Worm (Caenorhabditis elegans): ENCODE measurements around the gene mksr-2.

mksr-2 gene

ce11 chrIV:2322998-2323397 is 16.7 kb upstream of the mksr-2 start, which contains the start of gene nsy-4:
Gene nsy-4, plus strand, starts transcription at chrIV:2323271.
- peak; percentile 11 for TF ChIP-seq nhr-25 (tag; optimal IDR thresholded peaks at IDR 0.05)
- no peak for TF ChIP-seq ama-1 (optimal IDR thresholded peaks at IDR 0.05)
- peak; percentile 60 for TF ChIP-seq blmp-1 (tag; optimal IDR thresholded peaks at IDR 0.05; ENCODE audit: insufficient read depth)
- TF ChIP-seq snpc-4 (tag; optimal IDR thresholded peaks at IDR 0.05), result no peak

ce11 chrIV:2321546-2321945 is 15.2 kb upstream of the mksr-2 start:
- TF ChIP-seq ceh-16 (tag; optimal IDR thresholded peaks at IDR 0.05), result peak; percentile 64
- no peak for TF ChIP-seq nhr-77 (tag; optimal IDR thresholded peaks at IDR 0.05)
- no peak for TF ChIP-seq nhr-25 (tag; optimal IDR thresholded peaks at IDR 0.05)

- TF ChIP-seq ztf-4 (tag; optimal IDR thresholded peaks at IDR 0.05) (no peak), alr-1 (tag; optimal IDR thresholded peaks at IDR 0.05) (no peak), aly-2 (tag; optimal IDR thresholded peaks at IDR 0.05) (no peak), snpc-4 (tag; optimal IDR thresholded peaks at IDR 0.05) (no peak), ama-1 (optimal IDR thresholded peaks at IDR 0.05) (no peak), R02D3.7 (tag; optimal IDR thresholded peaks at IDR 0.05) (no peak), F13H6.1 (tag; optimal IDR thresholded peaks at IDR 0.05) (no peak), nhr-25 (tag; optimal IDR thresholded peaks at IDR 0.05) (no peak), nhr-11 (tag; optimal IDR thresholded peaks at IDR 0.05) (no peak)
Measured at ce11 chrIV:2320009-2320408, 13.7 kb upstream of the mksr-2 start.

- TF ChIP-seq F13H6.1 (tag; optimal IDR thresholded peaks at IDR 0.05) (peak; percentile 18), unc-55 (GFP tag; optimal IDR thresholded peaks at IDR 0.05) (peak; percentile 57), nhr-21 (tag; optimal IDR thresholded peaks at IDR 0.05) (no peak), sem-4 (tag; optimal IDR thresholded peaks at IDR 0.05) (peak; percentile 11), lsy-2 (tag; optimal IDR thresholded peaks at IDR 0.05) (peak in 1 of 2 experiments; percentile 63), nhr-10 (tag; optimal IDR thresholded peaks at IDR 0.05) (no peak), sma-3 (GFP tag; optimal IDR thresholded peaks at IDR 0.05) (peak; percentile 4), elt-3 (tag; optimal IDR thresholded peaks at IDR 0.05) (no peak), zag-1 (tag; optimal IDR thresholded peaks at IDR 0.05) (peak; percentile 8), fos-1 (tag; optimal IDR thresholded peaks at IDR 0.05) (peak; percentile 76), gmeb-1 (tag; optimal IDR thresholded peaks at IDR 0.05) (peak; percentile 63), nhr-77 (tag; optimal IDR thresholded peaks at IDR 0.05) (no peak), lin-11 (tag; optimal IDR thresholded peaks at IDR 0.05) (no peak), C34F6.9 (tag; optimal IDR thresholded peaks at IDR 0.05) (peak; percentile 49), ceh-16 (tag; optimal IDR thresholded peaks at IDR 0.05) (peak; percentile 34), lin-13 (GFP tag; optimal IDR thresholded peaks at IDR 0.05) (peak; percentile 34), nhr-129 (tag; optimal IDR thresholded peaks at IDR 0.05) (peak; percentile 55), crh-2 (tag; optimal IDR thresholded peaks at IDR 0.05) (peak; percentile 84), ama-1 (optimal IDR thresholded peaks at IDR 0.05) (no peak)
Measured at ce11 chrIV:2316796-2317195, 10.4 kb upstream of the mksr-2 start.

- TF ChIP-seq sma-9 (GFP tag; optimal IDR thresholded peaks at IDR 0.05), result no peak
- no peak for TF ChIP-seq sma-9 (tag; optimal IDR thresholded peaks at IDR 0.05)
- TF ChIP-seq nhr-25 (tag; optimal IDR thresholded peaks at IDR 0.05), result no peak
- TF ChIP-seq lsy-2 (tag; optimal IDR thresholded peaks at IDR 0.05), result no peak
- TF ChIP-seq aly-2 (tag; optimal IDR thresholded peaks at IDR 0.05), result no peak
- no peak for TF ChIP-seq lin-11 (tag; optimal IDR thresholded peaks at IDR 0.05)
- TF ChIP-seq Y55F3AM.14 (GFP tag; optimal IDR thresholded peaks at IDR 0.05), result no peak
- TF ChIP-seq lin-13 (GFP tag; optimal IDR thresholded peaks at IDR 0.05), result no peak
- no peak for TF ChIP-seq mdl-1 (tag; optimal IDR thresholded peaks at IDR 0.05)
- TF ChIP-seq nhr-129 (tag; optimal IDR thresholded peaks at IDR 0.05), result no peak
- no peak for TF ChIP-seq gmeb-1 (tag; optimal IDR thresholded peaks at IDR 0.05)
- no peak for TF ChIP-seq fos-1 (tag; optimal IDR thresholded peaks at IDR 0.05)
- TF ChIP-seq elt-3 (tag; optimal IDR thresholded peaks at IDR 0.05), result no peak
- no peak for TF ChIP-seq ztf-11 (tag; optimal IDR thresholded peaks at IDR 0.05)
- no peak for TF ChIP-seq R02D3.7 (tag; optimal IDR thresholded peaks at IDR 0.05)
- no peak for TF ChIP-seq ceh-16 (tag; optimal IDR thresholded peaks at IDR 0.05)
- TF ChIP-seq nhr-23 (tag; optimal IDR thresholded peaks at IDR 0.05), result no peak
- TF ChIP-seq mbf-1 (tag; optimal IDR thresholded peaks at IDR 0.05), result no peak
- no peak for TF ChIP-seq nhr-21 (tag; optimal IDR thresholded peaks at IDR 0.05)
- TF ChIP-seq sem-4 (tag; optimal IDR thresholded peaks at IDR 0.05), result no peak
Measured at ce11 chrIV:2316273-2316672, 9.9 kb upstream of the mksr-2 start, which contains the start of gene Y38F2AL.12. Gene Y38F2AL.12, plus strand, starts transcription at chrIV:2316573.
